Worm (Caenorhabditis elegans) whole organism, L1 larva: ENCODE data around the gene R07E5.15.

Source experiments
- C04F5.9 ChIP-seq: sonication (generic microtip); optimal IDR thresholded peaks from 2 replicates; lab custom pipeline; 2016; ENCODE audit warnings: missing genetic modification characterization, missing compliant biosample characterization
- F16B12.6 ChIP-seq: fragments of 150-350 bp; optimal IDR thresholded peaks from 2 replicates; lab custom pipeline; 2014; ENCODE audit warnings: missing biosample characterization, missing genetic modification characterization
- aha-1 ChIP-seq: fragments of 150-350 bp; optimal IDR thresholded peaks from 2 replicates; lab custom pipeline; 2014; ENCODE audit warnings: missing biosample characterization, missing genetic modification characterization
- ama-1 ChIP-seq: fragments of 150-350 bp; optimal IDR thresholded peaks from 2 replicates; lab custom pipeline; 2014
- blmp-1 ChIP-seq: fragments of 150-350 bp; optimal IDR thresholded peaks from 2 replicates; lab custom pipeline; 2014; ENCODE audit warnings: missing biosample characterization, missing genetic modification characterization
- ceh-88 ChIP-seq: fragments of 200-800 bp; sonication (Bioruptor generic); IDR thresholded peaks from 2 replicates; pipeline ENCODE4 v1.3.6; 2022; ENCODE audit warnings: missing genetic modification characterization, missing compliant biosample characterization
- efl-1 ChIP-seq, 4 experiments: fragments of 150-350 bp; optimal IDR thresholded peaks in 3 of 4; peaks in 1 of 4; 1 replicate in 1 of 4; 2 replicates in 3 of 4; lab custom pipeline; 2014; ENCODE audit warnings: missing biosample characterization in 2 of 4, missing genetic modification characterization in 2 of 4, missing genetic modification reagents in 2 of 4
- efl-3 ChIP-seq: fragments of 200-800 bp; sonication (Bioruptor generic); optimal IDR thresholded peaks from 2 replicates; lab custom pipeline; 2018; ENCODE audit warnings: mild to moderate bottlenecking, missing genetic modification characterization, missing compliant biosample characterization
- elt-2 ChIP-seq: sonication (generic microtip); optimal IDR thresholded peaks from 2 replicates; lab custom pipeline; 2016; ENCODE audit warnings: missing genetic modification characterization, mild to moderate bottlenecking, inconsistent platforms, missing compliant biosample characterization, missing genetic modification reagents
- elt-3 ChIP-seq, 6 experiments: fragments of 150-350 bp in 1 of 6; sonication (generic microtip); optimal IDR thresholded peaks; 2 replicates each; lab custom pipeline; 2017 to 2018; ENCODE audit warnings: missing biosample characterization in 6 of 6, missing genetic modification characterization in 6 of 6, inconsistent platforms in 1 of 6
- fkh-8 ChIP-seq: sonication (generic microtip); optimal IDR thresholded peaks from 2 replicates; lab custom pipeline; 2016; ENCODE audit warnings: mild to moderate bottlenecking, missing genetic modification characterization, missing compliant biosample characterization
- fos-1 ChIP-seq: fragments of 150-350 bp; optimal IDR thresholded peaks from 2 replicates; lab custom pipeline; 2014; ENCODE audit warnings: missing biosample characterization, missing genetic modification characterization
- hlh-17 ChIP-seq: fragments of 200-800 bp; sonication (Bioruptor generic); optimal IDR thresholded peaks from 2 replicates; lab custom pipeline; 2018; ENCODE audit warnings: missing genetic modification characterization, mild to moderate bottlenecking, missing compliant biosample characterization, moderate library complexity, borderline replicate concordance
- hlh-4 ChIP-seq: sonication (generic microtip); optimal IDR thresholded peaks from 2 replicates; lab custom pipeline; 2016; ENCODE audit warnings: mild to moderate bottlenecking, missing genetic modification characterization, missing compliant biosample characterization
- irx-1 ChIP-seq: sonication (generic microtip); optimal IDR thresholded peaks from 2 replicates; lab custom pipeline; 2016; ENCODE audit warnings: missing genetic modification characterization, missing compliant biosample characterization
- lin-13 ChIP-seq: fragments of 150-350 bp; optimal IDR thresholded peaks from 2 replicates; lab custom pipeline; 2014; ENCODE audit warnings: missing biosample characterization, missing genetic modification reagents, missing genetic modification characterization
- lin-14 ChIP-seq: fragments of 200-800 bp; sonication (Bioruptor generic); optimal IDR thresholded peaks from 2 replicates; lab custom pipeline; 2018; ENCODE audit warnings: mild to moderate bottlenecking, missing genetic modification characterization, moderate library complexity, missing compliant biosample characterization
- lin-15B ChIP-seq: fragments of 150-350 bp; sonication (generic microtip); optimal IDR thresholded peaks from 3 replicates; lab custom pipeline; 2014; ENCODE audit warnings: missing biosample characterization, missing genetic modification characterization
- lin-39 ChIP-seq: fragments of 150-350 bp; optimal IDR thresholded peaks from 2 replicates; lab custom pipeline; 2014; ENCODE audit warnings: missing biosample characterization, missing genetic modification reagents, missing genetic modification characterization
- mdl-1 ChIP-seq, 2 experiments: fragments of 150-350 bp; optimal IDR thresholded peaks; 2 replicates each; lab custom pipeline; 2014 to 2017; ENCODE audit warnings: missing biosample characterization in 2 of 2, missing genetic modification characterization in 2 of 2, inconsistent platforms in 1 of 2
- nhr-19 ChIP-seq: fragments of 200-800 bp; sonication (Bioruptor generic); conservative IDR thresholded peaks from 2 replicates; pipeline ENCODE4 v1.3.6; 2022; ENCODE audit warnings: missing genetic modification characterization, missing compliant biosample characterization
- nhr-28 ChIP-seq: fragments of 150-350 bp; optimal IDR thresholded peaks from 2 replicates; lab custom pipeline; 2014; ENCODE audit warnings: missing biosample characterization, missing genetic modification characterization
- nhr-84 ChIP-seq: sonication (generic microtip); optimal IDR thresholded peaks from 2 replicates; lab custom pipeline; 2017; ENCODE audit warnings: missing biosample characterization, missing genetic modification characterization
- nhr-85 ChIP-seq: sonication (generic microtip); peaks from one replicate; lab custom pipeline; 2016; ENCODE audit warnings: missing genetic modification characterization, inconsistent platforms, missing compliant biosample characterization
- nhr-90 ChIP-seq: sonication (generic microtip); optimal IDR thresholded peaks from 2 replicates; lab custom pipeline; 2016; ENCODE audit warnings: mild to moderate bottlenecking, missing genetic modification characterization, missing compliant biosample characterization; ENCODE audit not compliant: poor library complexity
- snu-23 ChIP-seq: sonication (generic microtip); optimal IDR thresholded peaks from 2 replicates; lab custom pipeline; 2016; ENCODE audit warnings: missing genetic modification characterization, missing compliant biosample characterization
- sox-4 ChIP-seq: sonication (generic microtip); optimal IDR thresholded peaks from 2 replicates; lab custom pipeline; 2016; ENCODE audit warnings: missing genetic modification characterization, missing compliant biosample characterization
- unc-130 ChIP-seq: fragments of 150-350 bp; optimal IDR thresholded peaks from 2 replicates; lab custom pipeline; 2017; ENCODE audit warnings: missing biosample characterization, missing genetic modification characterization, inconsistent platforms
- unc-30 ChIP-seq: sonication (generic microtip); optimal IDR thresholded peaks from 2 replicates; lab custom pipeline; 2017; ENCODE audit warnings: missing biosample characterization, missing genetic modification characterization
- ztf-4 ChIP-seq: fragments of 150-350 bp; optimal IDR thresholded peaks from 2 replicates; lab custom pipeline; 2014; ENCODE audit warnings: missing biosample characterization, missing genetic modification characterization

R07E5.15 gene

ce11 chrIII:4384487-4384886 lies 16.8 kb upstream of the R07E5.15 start, which contains the start of gene pals-28:
pals-28 (plus strand) TSS chrIII:4384787.
- no peak for TF ChIP-seq F16B12.6
- no peak for TF ChIP-seq lin-13

ce11 chrIII:4390421-4390820 lies 10.8 kb upstream of the R07E5.15 start:
- TF ChIP-seq blmp-1 (tag; lab: Kevin White, UChicago) (peak; percentile 61), ceh-88 (GFP tag; lab: Robert Waterston, UW) (no peak)

- no peak for TF ChIP-seq efl-1 (optimal IDR thresholded peaks at IDR 0.05; lab: Kevin White, UChicago)
- TF ChIP-seq efl-1 (GFP tag; optimal IDR thresholded peaks at IDR 0.05 in 1 of 2; lab: Kevin White, UChicago) = no peak
- no peak for TF ChIP-seq aha-1 (tag; lab: Kevin White, UChicago)
- peak; percentile 88 for TF ChIP-seq blmp-1 (tag; lab: Kevin White, UChicago)
- no peak for TF ChIP-seq hlh-17 (GFP tag; lab: Kevin White, UChicago)
- TF ChIP-seq, all 84 proteins: peak for 1
Measured at ce11 chrIII:4391319-4391718, 9.9 kb upstream of the R07E5.15 start.

- TF ChIP-seq snu-23 (GFP tag; lab: Kevin White, UChicago) = no peak
- no peak for TF ChIP-seq nhr-90 (tag; lab: Kevin White, UChicago)
- TF ChIP-seq blmp-1 (tag; lab: Kevin White, UChicago) = peak; percentile 72
- TF ChIP-seq lin-15B (tag; lab: Kevin White, UChicago) = no peak
- TF ChIP-seq nhr-84 = no peak
- no peak for TF ChIP-seq lin-14 (GFP tag; lab: Kevin White, UChicago)
- no peak for TF ChIP-seq fos-1 (tag; lab: Kevin White, UChicago)
- peak in 1 of 6 experiments; percentile 39 for TF ChIP-seq elt-3 (tag; optimal IDR thresholded peaks at IDR 0.05; lab: Kevin White, UChicago)
- TF ChIP-seq nhr-85 (tag; lab: Kevin White, UChicago) = peak; percentile 49
- TF ChIP-seq lin-39 = no peak
- no peak for TF ChIP-seq efl-3
- TF ChIP-seq, all 84 proteins: peak for 3
Measured at ce11 chrIII:4391938-4392337, 9.3 kb upstream of the R07E5.15 start.

ce11 chrIII:4394496-4394895 lies 6.7 kb upstream of the R07E5.15 start, which contains the start of gene R07E5.4:
R07E5.4 (plus strand) TSS chrIII:4394796.
- TF ChIP-seq ama-1 (lab: Kevin White, UChicago) = no peak
- no peak for TF ChIP-seq sox-4 (tag; lab: Kevin White, UChicago)
- TF ChIP-seq, all 84 proteins: peak for 0

ce11 chrIII:4395857-4396256 lies 5.4 kb upstream of the R07E5.15 start:
- no peak for TF ChIP-seq ztf-4 (tag; lab: Kevin White, UChicago)
- TF ChIP-seq aha-1 (tag; lab: Kevin White, UChicago) = no peak
- no peak for TF ChIP-seq C04F5.9

ce11 chrIII:4397115-4397514 lies 4.1 kb upstream of the R07E5.15 start, which contains the start of gene R07E5.5:
R07E5.5 (plus strand) TSS chrIII:4397415.
- TF ChIP-seq irx-1 (tag; lab: Kevin White, UChicago) = no peak
- no peak for TF ChIP-seq fos-1 (tag; lab: Kevin White, UChicago)
- no peak for TF ChIP-seq nhr-85 (tag; lab: Kevin White, UChicago)
- TF ChIP-seq unc-130 (tag; lab: Kevin White, UChicago) = no peak
- no peak for TF ChIP-seq elt-2
- no peak for TF ChIP-seq unc-30 (tag; lab: Kevin White, UChicago)
- TF ChIP-seq fkh-8 (tag; lab: Kevin White, UChicago) = no peak
- no peak for TF ChIP-seq C04F5.9
- TF ChIP-seq nhr-28 (tag; lab: Kevin White, UChicago) = no peak
- TF ChIP-seq F16B12.6 = no peak
- TF ChIP-seq hlh-4 (tag; lab: Kevin White, UChicago) = no peak
- TF ChIP-seq mdl-1 (tag; optimal IDR thresholded peaks at IDR 0.05; lab: Kevin White, UChicago) = no peak
- no peak for TF ChIP-seq nhr-19 (GFP tag; lab: Robert Waterston, UW)
